Fruit fly (Drosophila melanogaster): ENCODE measurements around the gene Cmpk.

The Cmpk gene

DNA sequence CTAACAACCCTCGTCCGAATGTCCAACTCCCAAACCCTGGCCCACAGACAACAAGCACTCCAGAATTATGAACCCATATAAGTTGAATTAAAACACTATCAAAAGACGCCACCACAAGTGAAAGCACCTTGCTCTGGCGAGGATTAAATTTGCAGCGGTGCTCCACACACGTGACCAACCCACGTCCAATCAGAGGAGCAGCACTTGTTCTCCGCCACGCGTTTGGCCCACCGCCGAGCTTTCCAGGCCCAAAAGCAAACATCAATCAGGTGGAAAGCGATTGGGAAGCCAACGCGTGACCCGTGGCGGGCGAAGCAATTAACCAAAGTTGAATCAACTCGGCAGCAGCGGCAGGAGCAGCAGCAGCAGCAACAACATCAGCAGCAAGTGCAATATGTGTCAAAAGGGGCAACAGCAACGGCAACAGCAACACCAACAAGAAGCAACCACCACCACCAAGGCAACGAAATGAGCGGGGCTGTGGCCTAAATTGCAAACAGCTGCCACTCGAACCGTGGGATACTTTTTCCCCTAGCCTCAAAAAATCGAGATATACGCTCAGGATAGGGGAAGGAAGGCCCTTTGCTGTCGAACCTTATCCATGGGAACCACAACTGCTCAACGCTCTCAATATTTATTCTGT, 23.1 kb downstream of the Cmpk start (continued):
- TF ChIP-seq Fer1 (GFP tag; optimal IDR thresholded peaks at IDR 0.05): no peak
- TF ChIP-seq HHEX (GFP tag; optimal IDR thresholded peaks at IDR 0.05): no peak
- TF ChIP-seq CG18764 (GFP tag; optimal IDR thresholded peaks at IDR 0.05): no peak
- TF ChIP-seq CG6813 (GFP tag; optimal IDR thresholded peaks at IDR 0.05): no peak
- no peak for TF ChIP-seq gfzf (GFP tag; optimal IDR thresholded peaks at IDR 0.05)
- no peak for TF ChIP-seq vfl (GFP tag; optimal IDR thresholded peaks at IDR 0.05)
- TF ChIP-seq Six4 (GFP tag; optimal IDR thresholded peaks at IDR 0.05): no peak
- TF ChIP-seq CG17568 (GFP tag; optimal IDR thresholded peaks at IDR 0.05): no peak
- no peak for TF ChIP-seq CG4282 (GFP tag; optimal IDR thresholded peaks at IDR 0.05)
- no peak for TF ChIP-seq CG3847 (GFP tag; IDR thresholded peaks at IDR 0.05)
- TF ChIP-seq wdn (GFP tag; IDR thresholded peaks at IDR 0.05): no peak
- TF ChIP-seq dm (GFP tag; optimal IDR thresholded peaks at IDR 0.05): no peak
- no peak for TF ChIP-seq vvl (GFP tag; IDR thresholded peaks at IDR 0.05)
- no peak for TF ChIP-seq CG3995 (GFP tag; optimal IDR thresholded peaks at IDR 0.05)
- TF ChIP-seq Sry-β (GFP tag; optimal IDR thresholded peaks at IDR 0.05): no peak
- no peak for TF ChIP-seq CG31388 (GFP tag; optimal IDR thresholded peaks at IDR 0.05)
- TF ChIP-seq CG2199 (GFP tag; IDR thresholded peaks at IDR 0.05): peak; percentile 65; the same call in 1 of the 3 replicates
- no peak for TF ChIP-seq Ets65A (GFP tag)

DNA sequence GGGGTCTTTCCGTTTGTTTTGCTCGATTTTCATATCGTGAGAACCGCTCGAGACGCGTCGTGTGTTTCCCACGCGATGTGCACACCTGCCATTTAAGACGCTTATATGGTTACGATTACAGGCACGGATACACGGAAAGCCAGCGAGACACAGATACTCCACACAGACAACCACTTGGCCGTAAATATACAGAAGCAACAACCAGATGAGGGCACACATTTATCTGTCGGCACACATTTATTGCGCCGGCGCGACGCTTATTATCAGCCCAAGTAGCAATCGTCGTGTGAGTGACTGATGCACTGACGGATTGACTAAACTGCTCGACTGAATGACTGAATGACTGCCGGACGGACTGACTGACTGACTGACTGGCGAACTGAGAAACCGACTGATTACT, 24.7 kb downstream of the Cmpk start:
- no peak for TF ChIP-seq CG13287 (GFP tag; IDR thresholded peaks at IDR 0.05; ENCODE audit: partially characterized antibody)
- peak; percentile 63 for TF ChIP-seq fru (optimal IDR thresholded peaks at IDR 0.05)
- TF ChIP-seq zfh1 (GFP tag; IDR thresholded peaks at IDR 0.05): no peak
- no peak for TF ChIP-seq CG15011 (GFP tag; optimal IDR thresholded peaks at IDR 0.05)
- no peak for TF ChIP-seq CG11695 (GFP tag; IDR thresholded peaks at IDR 0.05)
- TF ChIP-seq CG17912 (GFP tag; optimal IDR thresholded peaks at IDR 0.05): peak; percentile 10
- TF ChIP-seq H15 (GFP tag; IDR thresholded peaks at IDR 0.05): no peak
- TF ChIP-seq dati (GFP tag; IDR thresholded peaks at IDR 0.05): no peak
- no peak for TF ChIP-seq bbx (GFP tag; IDR thresholded peaks at IDR 0.05; ENCODE audit: partially characterized antibody)
- TF ChIP-seq ewg (GFP tag; optimal IDR thresholded peaks at IDR 0.05): no peak
- no peak for TF ChIP-seq CG7963 (GFP tag; IDR thresholded peaks at IDR 0.05; ENCODE audit: partially characterized antibody)
- no peak for TF ChIP-seq Hey (tag; optimal IDR thresholded peaks at IDR 0.05)
- TF ChIP-seq CG17802 (tag; optimal IDR thresholded peaks at IDR 0.05): no peak
- TF ChIP-seq CG13894 (tag; optimal IDR thresholded peaks at IDR 0.05): no peak
- no peak for TF ChIP-seq D19B (GFP tag; optimal IDR thresholded peaks at IDR 0.05)
- no peak for TF ChIP-seq CTCF (GFP tag; optimal IDR thresholded peaks at IDR 0.05)
- no peak for TF ChIP-seq Ravus (GFP tag; IDR thresholded peaks at IDR 0.05)
- no peak for TF ChIP-seq CG32767 (GFP tag; IDR thresholded peaks at IDR 0.05)
- TF ChIP-seq Xbp1 (GFP tag; optimal IDR thresholded peaks at IDR 0.05): no peak
- TF ChIP-seq p53 (GFP tag; optimal IDR thresholded peaks at IDR 0.05): no peak
- no peak for TF ChIP-seq CG12236 (GFP tag; optimal IDR thresholded peaks at IDR 0.05)
- no peak for TF ChIP-seq nerfin-1 (tag; optimal IDR thresholded peaks at IDR 0.05)
- no peak for TF ChIP-seq tgo (GFP tag; IDR thresholded peaks at IDR 0.05)
- TF ChIP-seq cg (GFP tag; optimal IDR thresholded peaks at IDR 0.05): peak; percentile 78
- TF ChIP-seq CG10147 (GFP tag; optimal IDR thresholded peaks at IDR 0.05): no peak
- no peak for TF ChIP-seq CG8478 (optimal IDR thresholded peaks at IDR 0.05)
- no peak for TF ChIP-seq Opbp (GFP tag; IDR thresholded peaks at IDR 0.05; ENCODE audit: partially characterized antibody)
- no peak for TF ChIP-seq CG31441 (GFP tag; IDR thresholded peaks at IDR 0.05)
- TF ChIP-seq CG34422 (GFP tag; IDR thresholded peaks at IDR 0.05): no peak
- no peak for TF ChIP-seq Sry-β (GFP tag; optimal IDR thresholded peaks at IDR 0.05)
- peak; percentile 100 for TF ChIP-seq lov (optimal IDR thresholded peaks at IDR 0.05)
- no peak for TF ChIP-seq lov (GFP tag; IDR thresholded peaks at IDR 0.05)
- no peak for TF ChIP-seq CG10321 (GFP tag; IDR thresholded peaks at IDR 0.05)
- TF ChIP-seq fd64A (GFP tag; optimal IDR thresholded peaks at IDR 0.05): no peak
- TF ChIP-seq CG16815 (GFP tag; optimal IDR thresholded peaks at IDR 0.05): no peak
- TF ChIP-seq slbo (GFP tag; IDR thresholded peaks at IDR 0.05): no peak

All from whole organism, embryonic.